Fruit fly (Drosophila melanogaster) whole organism, wandering third instar larva: ENCODE measurements around the gene Gr98b.

Experiments used
- Abd-B ChIP-seq: fragments of >200 bp; optimal IDR thresholded peaks from 2 replicates; lab custom pipeline; 2017; ENCODE audit warnings: missing biosample characterization, missing genetic modification characterization
- CG32264 ChIP-seq: fragments of 200-800 bp; sonication (Bioruptor generic); optimal IDR thresholded peaks from 2 replicates; lab custom pipeline; 2016; ENCODE audit warnings: missing biosample characterization, missing genetic modification characterization
- CrebA ChIP-seq: fragments of 200-800 bp; sonication (Bioruptor generic); optimal IDR thresholded peaks from 2 replicates; lab custom pipeline; 2016; ENCODE audit warnings: missing biosample characterization, mild to moderate bottlenecking, missing genetic modification characterization, borderline replicate concordance
- Dfd ChIP-seq: fragments of >200 bp; optimal IDR thresholded peaks from 2 replicates; lab custom pipeline; 2017; ENCODE audit warnings: missing biosample characterization, missing genetic modification characterization
- Dif ChIP-seq: fragments of 200-275, 200-300 bp; sonication (Bioruptor generic); optimal IDR thresholded peaks from 2 replicates; lab custom pipeline; 2018; ENCODE audit warnings: missing biosample characterization, missing genetic modification characterization; ENCODE audit not compliant: partially characterized antibody
- GATAd ChIP-seq: sonication (Bioruptor generic); optimal IDR thresholded peaks from 2 replicates; lab custom pipeline; 2016; ENCODE audit warnings: missing biosample characterization, missing genetic modification characterization
- HLH106 ChIP-seq: fragments of 200-800 bp; optimal IDR thresholded peaks from 3 replicates; lab custom pipeline; 2019; ENCODE audit warnings: missing biosample characterization, mild to moderate bottlenecking, missing genetic modification characterization, moderate library complexity
- Hnf4 ChIP-seq: fragments of 200-800 bp; sonication (Bioruptor generic); optimal IDR thresholded peaks from 2 replicates; lab custom pipeline; 2016; ENCODE audit warnings: missing biosample characterization, mild to moderate bottlenecking, missing genetic modification characterization
- Hr78 ChIP-seq: fragments of >200 bp; optimal IDR thresholded peaks from 2 replicates; lab custom pipeline; 2017; ENCODE audit warnings: missing biosample characterization, missing genetic modification characterization
- Hr83 ChIP-seq: fragments of 200-300 bp; sonication (Bioruptor generic); optimal IDR thresholded peaks from 2 replicates; lab custom pipeline; 2016; ENCODE audit warnings: missing biosample characterization, mild to moderate bottlenecking, missing genetic modification characterization, moderate library complexity; ENCODE audit not compliant: poor library complexity, severe bottlenecking
- Jra ChIP-seq: sonication (Bioruptor generic); optimal IDR thresholded peaks from 2 replicates; lab custom pipeline; 2016; ENCODE audit warnings: missing biosample characterization, missing genetic modification characterization
- Myc ChIP-seq: fragments of >200 bp; optimal IDR thresholded peaks from 2 replicates; lab custom pipeline; 2017
- OdsH ChIP-seq: fragments of 200-800 bp; sonication (Bioruptor generic); optimal IDR thresholded peaks from 2 replicates; lab custom pipeline; 2016; ENCODE audit warnings: missing biosample characterization, mild to moderate bottlenecking, missing genetic modification characterization
- Rel ChIP-seq, 2 experiments: fragments of 200-800 bp; sonication (Bioruptor generic) in 1 of 2; optimal IDR thresholded peaks; 2 replicates in 1 of 2; 3 replicates in 1 of 2; lab custom pipeline; 2016 to 2019; ENCODE audit warnings: mild to moderate bottlenecking in 2 of 2, missing biosample characterization in 2 of 2, missing genetic modification characterization in 2 of 2, moderate library complexity in 1 of 2
- Sp1 ChIP-seq: fragments of 200-800 bp; sonication (Bioruptor generic); optimal IDR thresholded peaks from 3 replicates; lab custom pipeline; 2019; ENCODE audit warnings: missing biosample characterization, mild to moderate bottlenecking, missing genetic modification characterization, moderate library complexity
- Vsx2 ChIP-seq: fragments of 200-300, 225-300 bp; sonication (Bioruptor generic); optimal IDR thresholded peaks from 2 replicates; lab custom pipeline; 2018; ENCODE audit warnings: missing biosample characterization, missing genetic modification characterization; ENCODE audit not compliant: partially characterized antibody
- br ChIP-seq: fragments of 200-800 bp; sonication (Bioruptor generic); optimal IDR thresholded peaks from 2 replicates; lab custom pipeline; 2016; ENCODE audit warnings: missing biosample characterization, missing genetic modification characterization
- brk ChIP-seq: fragments of 200-800 bp; sonication (Bioruptor generic); optimal IDR thresholded peaks from 2 replicates; lab custom pipeline; 2016; ENCODE audit warnings: missing biosample characterization, mild to moderate bottlenecking, missing genetic modification characterization
- dl ChIP-seq, 2 experiments: fragments of 175-275, 200-275 bp in 1 of 2; fragments of 200-275 bp in 1 of 2; sonication (Bioruptor generic); optimal IDR thresholded peaks; lab custom pipeline; 2018; ENCODE audit warnings: mild to moderate bottlenecking in 2 of 2, missing biosample characterization in 2 of 2, missing genetic modification characterization in 2 of 2, moderate library complexity in 2 of 2; ENCODE audit not compliant: partially characterized antibody in 2 of 2, insufficient read depth in 1 of 2
- dmrt93B ChIP-seq: fragments of 200-800 bp; sonication (Bioruptor generic); optimal IDR thresholded peaks from 2 replicates; lab custom pipeline; 2018; ENCODE audit warnings: missing biosample characterization, mild to moderate bottlenecking, missing genetic modification characterization
- dsf ChIP-seq: sonication (Bioruptor generic); optimal IDR thresholded peaks from 2 replicates; lab custom pipeline; 2016; ENCODE audit warnings: missing biosample characterization, missing genetic modification characterization, borderline replicate concordance
- ey ChIP-seq: fragments of 200-800 bp; sonication (Bioruptor generic); optimal IDR thresholded peaks from 2 replicates; lab custom pipeline; 2016; ENCODE audit warnings: missing biosample characterization, missing genetic modification characterization
- foxo ChIP-seq, 2 experiments: fragments of 200-800 bp; sonication (Bioruptor generic); optimal IDR thresholded peaks; 2 replicates in 1 of 2; 3 replicates in 1 of 2; lab custom pipeline; 2016 to 2017; ENCODE audit warnings: missing biosample characterization in 2 of 2, missing genetic modification characterization in 2 of 2
- fru ChIP-seq: fragments of 200-800 bp; sonication (Bioruptor generic); optimal IDR thresholded peaks from 3 replicates; lab custom pipeline; 2016; ENCODE audit warnings: missing biosample characterization, mild to moderate bottlenecking, missing genetic modification characterization
- jim ChIP-seq: fragments of 175-275, 200-325 bp; sonication (Bioruptor generic); optimal IDR thresholded peaks from 2 replicates; lab custom pipeline; 2016; ENCODE audit warnings: missing biosample characterization, mild to moderate bottlenecking, missing genetic modification characterization
- pan ChIP-seq: fragments of >200 bp; optimal IDR thresholded peaks from 2 replicates; lab custom pipeline; 2017
- psq ChIP-seq: fragments of 200-800 bp; sonication (Bioruptor generic); optimal IDR thresholded peaks from 3 replicates; lab custom pipeline; 2017; ENCODE audit warnings: missing biosample characterization, mild to moderate bottlenecking, missing genetic modification characterization, moderate library complexity
- rgr ChIP-seq: fragments of 200-800 bp; sonication (Bioruptor generic); optimal IDR thresholded peaks from 3 replicates; lab custom pipeline; 2016; ENCODE audit warnings: missing biosample characterization, mild to moderate bottlenecking, missing genetic modification characterization
- sage ChIP-seq: fragments of 200-800 bp; sonication (Bioruptor generic); optimal IDR thresholded peaks from 2 replicates; lab custom pipeline; 2016; ENCODE audit warnings: missing biosample characterization, mild to moderate bottlenecking, missing genetic modification characterization
- sv ChIP-seq: fragments of 200-800 bp; sonication (Bioruptor generic); optimal IDR thresholded peaks from 3 replicates; lab custom pipeline; 2016; ENCODE audit warnings: missing biosample characterization, missing genetic modification characterization
- tai ChIP-seq: sonication (Bioruptor generic); optimal IDR thresholded peaks from 2 replicates; lab custom pipeline; 2016; ENCODE audit warnings: missing biosample characterization, missing genetic modification characterization
- usp ChIP-seq: fragments of >200 bp; optimal IDR thresholded peaks from 2 replicates; lab custom pipeline; 2017; ENCODE audit warnings: missing biosample characterization, missing genetic modification characterization
- woc ChIP-seq: sonication (Bioruptor generic); optimal IDR thresholded peaks from 2 replicates; lab custom pipeline; 2016; ENCODE audit warnings: missing biosample characterization, mild to moderate bottlenecking, missing genetic modification characterization

The Gr98b gene

dm6 chr3R:27569706-27570105 is 27.4 kb downstream of the Gr98b start (continued):
- peak; percentile 89 for TF ChIP-seq CG32264
- no peak for TF ChIP-seq Hr78 (GFP tag; lab: Kevin White, UChicago)
- TF ChIP-seq usp (GFP tag; lab: Kevin White, UChicago), result no peak
- TF ChIP-seq Sp1, result peak; percentile 66
- no peak for TF ChIP-seq Hr83
- peak; percentile 74 for TF ChIP-seq Hnf4 (GFP tag; lab: Kevin White, UChicago)
- TF ChIP-seq Vsx2 (GFP tag; lab: Kevin White, UChicago), result no peak
- TF ChIP-seq, all 38 proteins: peak for 22

dm6 chr3R:27570692-27571091 is 28.4 kb downstream of the Gr98b start:
- TF ChIP-seq Sp1 (no peak), dsf (GFP tag; lab: Kevin White, UChicago) (no peak), br (GFP tag; lab: Kevin White, UChicago) (no peak), CrebA (GFP tag; lab: Kevin White, UChicago) (no peak), rgr (GFP tag; lab: Kevin White, UChicago) (no peak), dmrt93B (no peak), Myc (lab: Kevin White, UChicago) (no peak), pan (lab: Kevin White, UChicago) (no peak), Vsx2 (GFP tag; lab: Kevin White, UChicago) (no peak), OdsH (GFP tag; lab: Kevin White, UChicago) (no peak), jim (GFP tag; lab: Kevin White, UChicago) (no peak), HLH106 (tag; lab: Kevin White, UChicago) (no peak), Dif (no peak), sage (GFP tag; lab: Kevin White, UChicago) (no peak), dl (GFP tag; optimal IDR thresholded peaks at IDR 0.05; lab: Kevin White, UChicago; ENCODE audit: insufficient read depth in 1 of 2, partially characterized antibody in 2 of 2) (no peak)

dm6 chr3R:27579422-27579821 is 37.1 kb downstream of the Gr98b start:
- no peak for TF ChIP-seq HLH106 (tag; lab: Kevin White, UChicago)
- no peak for TF ChIP-seq usp (GFP tag; lab: Kevin White, UChicago)
- TF ChIP-seq brk, result no peak
- TF ChIP-seq Abd-B (GFP tag; lab: Kevin White, UChicago), result no peak
- no peak for TF ChIP-seq GATAd (GFP tag; lab: Kevin White, UChicago)
- TF ChIP-seq tai (GFP tag; lab: Kevin White, UChicago), result no peak
- no peak for TF ChIP-seq sv
- no peak for TF ChIP-seq Dfd (GFP tag; lab: Kevin White, UChicago)
- TF ChIP-seq Myc (lab: Kevin White, UChicago), result no peak
- no peak for TF ChIP-seq CG32264
- no peak for TF ChIP-seq ey (GFP tag; lab: Kevin White, UChicago)
- no peak for TF ChIP-seq Sp1
- TF ChIP-seq, all 38 proteins: peak for 0

- TF ChIP-seq pan (lab: Kevin White, UChicago), result no peak
- TF ChIP-seq sage (GFP tag; lab: Kevin White, UChicago), result no peak
- TF ChIP-seq psq (GFP tag; lab: Kevin White, UChicago), result peak; percentile 72
- no peak for TF ChIP-seq Dfd (GFP tag; lab: Kevin White, UChicago)
- TF ChIP-seq dsf (GFP tag; lab: Kevin White, UChicago), result no peak
- no peak for TF ChIP-seq usp (GFP tag; lab: Kevin White, UChicago)
- TF ChIP-seq Jra (GFP tag; lab: Kevin White, UChicago), result no peak
- TF ChIP-seq fru (GFP tag; lab: Kevin White, UChicago), result no peak
- peak; percentile 40 for TF ChIP-seq Hr83
- no peak for TF ChIP-seq Myc (lab: Kevin White, UChicago)
- no peak for TF ChIP-seq OdsH (GFP tag; lab: Kevin White, UChicago)
- TF ChIP-seq brk, result peak; percentile 20
- no peak for TF ChIP-seq foxo (GFP tag; optimal IDR thresholded peaks at IDR 0.05; lab: Kevin White, UChicago)
- TF ChIP-seq woc (GFP tag; lab: Kevin White, UChicago), result no peak
- TF ChIP-seq Dif, result peak; percentile 54
- TF ChIP-seq Vsx2 (GFP tag; lab: Kevin White, UChicago), result no peak
- TF ChIP-seq HLH106 (tag; lab: Kevin White, UChicago), result no peak
- no peak for TF ChIP-seq Hr78 (GFP tag; lab: Kevin White, UChicago)
- TF ChIP-seq Rel (GFP tag; optimal IDR thresholded peaks at IDR 0.05; lab: Kevin White, UChicago), result no peak
- peak; percentile 14 for TF ChIP-seq Rel (tag; optimal IDR thresholded peaks at IDR 0.05; lab: Kevin White, UChicago)
- TF ChIP-seq CrebA (GFP tag; lab: Kevin White, UChicago), result no peak
- no peak for TF ChIP-seq Hnf4 (GFP tag; lab: Kevin White, UChicago)
- TF ChIP-seq jim (GFP tag; lab: Kevin White, UChicago), result no peak
- TF ChIP-seq, all 38 proteins: peak for 5
Measured at dm6 chr3R:27580274-27581011, 38.1 kb downstream of the Gr98b start.
